Worm (Caenorhabditis elegans): Measurements from ENCODE around the gene F54C9.14.

F54C9.14 gene

DNA sequence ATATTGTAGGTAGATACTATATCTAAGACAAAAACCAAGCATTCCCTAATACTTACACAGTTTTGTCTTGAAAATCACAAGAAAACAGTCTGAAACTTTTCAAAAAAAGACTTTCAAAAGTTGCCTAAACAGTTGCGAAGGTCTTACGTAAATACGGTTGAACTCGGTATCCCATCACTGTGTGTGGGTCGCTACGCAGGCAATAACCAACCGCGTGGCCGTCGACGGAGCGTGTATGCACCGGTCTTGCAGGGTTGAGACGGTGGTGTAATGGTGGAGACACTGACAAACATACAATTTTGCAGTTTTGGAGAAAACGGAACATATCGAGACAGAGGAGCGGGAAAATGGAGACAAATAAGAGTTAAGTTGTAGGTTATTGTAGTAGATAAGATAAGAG lies 875 bp upstream of the F54C9.14 start, which contains the start of gene iff-2 (continued):
- TF ChIP-seq lsy-27 (tag; optimal IDR thresholded peaks at IDR 0.05; ENCODE audit: borderline replicate concordance, insufficient read depth), result no peak
- peak; percentile 95 for TF ChIP-seq ztf-6 (GFP tag; IDR thresholded peaks at IDR 0.05)
- peak; percentile 56 for TF ChIP-seq efl-1 (GFP tag; optimal IDR thresholded peaks at IDR 0.05)
- TF ChIP-seq B0261.1 (tag; optimal IDR thresholded peaks at IDR 0.05), result peak; percentile 38
- peak; percentile 78 for TF ChIP-seq B0035.1 (tag; optimal IDR thresholded peaks at IDR 0.05)
- TF ChIP-seq ztf-26 (tag; optimal IDR thresholded peaks at IDR 0.05), result peak; percentile 98
- no peak for TF ChIP-seq snpc-4 (GFP tag; optimal IDR thresholded peaks at IDR 0.05)
- TF ChIP-seq snpc-4 (tag; optimal IDR thresholded peaks at IDR 0.05), result peak in 3 of 4 experiments; percentile 84 to 89 (median 89)
- peak; percentile 93 for TF ChIP-seq somi-1 (GFP tag; optimal IDR thresholded peaks at IDR 0.05)
- no peak for TF ChIP-seq ceh-79 (tag; optimal IDR thresholded peaks at IDR 0.05)
- peak; percentile 6 for TF ChIP-seq rpc-1 (optimal IDR thresholded peaks at IDR 0.05)
- no peak for TF ChIP-seq rpc-1 (tag; optimal IDR thresholded peaks at IDR 0.05)
- peak; percentile 97 for TF ChIP-seq ekl-4 (GFP tag; IDR thresholded peaks at IDR 0.05)
- peak; percentile 98 for TF ChIP-seq Y53G8AR.9 (GFP tag; conservative IDR thresholded peaks at IDR 0.05)
- peak; percentile 78 for TF ChIP-seq tbp1 (GFP tag; optimal IDR thresholded peaks at IDR 0.05)
- peak; percentile 97 for TF ChIP-seq lir-1 (GFP tag; conservative IDR thresholded peaks at IDR 0.05)
- TF ChIP-seq gei-17 (GFP tag; optimal IDR thresholded peaks at IDR 0.05), result peak; percentile 82
- TF ChIP-seq egrh-3 (GFP tag; IDR thresholded peaks at IDR 0.05), result no peak
- TF ChIP-seq ceh-91 (GFP tag; IDR thresholded peaks at IDR 0.05), result peak; percentile 64
- no peak for TF ChIP-seq nfya-1 (tag; optimal IDR thresholded peaks at IDR 0.05; ENCODE audit: borderline replicate concordance, insufficient read depth)
- TF ChIP-seq lin-35 (GFP tag; optimal IDR thresholded peaks at IDR 0.05), result peak; percentile 29 to 96 (median 79)
- TF ChIP-seq C17E4.6 (GFP tag; IDR thresholded peaks at IDR 0.05), result peak; percentile 93
- TF ChIP-seq athp-1 (tag; optimal IDR thresholded peaks at IDR 0.05), result peak; percentile 89
- peak; percentile 64 for TF ChIP-seq zim-3 (tag; optimal IDR thresholded peaks at IDR 0.05)
- peak; percentile 99 for TF ChIP-seq ets-4 (GFP tag; optimal IDR thresholded peaks at IDR 0.05)
- no peak for TF ChIP-seq fkh-3 (tag; optimal IDR thresholded peaks at IDR 0.05)
- TF ChIP-seq ceh-27 (GFP tag; optimal IDR thresholded peaks at IDR 0.05), result peak; percentile 100
- peak; percentile 68 for TF ChIP-seq ama-1 (optimal IDR thresholded peaks at IDR 0.05)
- no peak for TF ChIP-seq ama-1 (GFP tag; optimal IDR thresholded peaks at IDR 0.05)
- no peak for TF ChIP-seq mxl-1 (tag; optimal IDR thresholded peaks at IDR 0.05)
- no peak for TF ChIP-seq T26A5.8 (tag; optimal IDR thresholded peaks at IDR 0.05)
- TF ChIP-seq egl-18 (GFP tag; IDR thresholded peaks at IDR 0.05), result 0 out of 2 replicates have a peak, but pooled peaks have one; percentile 58
- TF ChIP-seq B0336.3 (GFP tag; IDR thresholded peaks at IDR 0.05), result peak; percentile 97
- TF ChIP-seq die-1 (tag; optimal IDR thresholded peaks at IDR 0.05), result peak; percentile 66
- peak; percentile 94 for TF ChIP-seq chd-7 (tag; optimal IDR thresholded peaks at IDR 0.05)
- TF ChIP-seq lin-26 (GFP tag; IDR thresholded peaks at IDR 0.05), result no peak
- peak; percentile 95 for TF ChIP-seq C06A6.2 (GFP tag; conservative IDR thresholded peaks at IDR 0.05)
- peak; percentile 96 for TF ChIP-seq let-526 (GFP tag; IDR thresholded peaks at IDR 0.05)
- peak; percentile 16 for TF ChIP-seq F57A8.1 (GFP tag; optimal IDR thresholded peaks at IDR 0.05)
- peak; percentile 97; the same call in 1 of the 2 replicates for TF ChIP-seq madf-3 (GFP tag; IDR thresholded peaks at IDR 0.05)
- TF ChIP-seq dpl-1 (GFP tag; optimal IDR thresholded peaks at IDR 0.05), result peak; percentile 73
- TF ChIP-seq pbrm-1 (GFP tag; IDR thresholded peaks at IDR 0.05), result peak; percentile 98
- TF ChIP-seq lag-1 (GFP tag; IDR thresholded peaks at IDR 0.05), result peak; percentile 29; the same call in 1 of the 2 replicates
- TF ChIP-seq unc-62 (GFP tag; optimal IDR thresholded peaks at IDR 0.05), result peak; percentile 87
- TF ChIP-seq nhr-179 (tag; optimal IDR thresholded peaks at IDR 0.05), result no peak
- TF ChIP-seq mcd-1 (GFP tag; IDR thresholded peaks at IDR 0.05), result peak; percentile 100
- TF ChIP-seq dox-1 (GFP tag; IDR thresholded peaks at IDR 0.05), result no peak; the same call in none of the 2 replicates
- TF ChIP-seq snpc-1.1 (tag; optimal IDR thresholded peaks at IDR 0.05; ENCODE audit: insufficient read depth), result peak; percentile 14
- peak; percentile 85 for TF ChIP-seq F52B5.7 (tag; optimal IDR thresholded peaks at IDR 0.05)
- peak; percentile 92 for TF ChIP-seq rcor-1 (GFP tag; IDR thresholded peaks at IDR 0.05)

All from whole organism, young adult.